Worm (Caenorhabditis elegans) whole organism, early embryonic: ENCODE measurements around the gene bcc-1.

Experiments used
- aly-1 ChIP-seq: sonication (generic microtip); optimal IDR thresholded peaks from 2 replicates; lab custom pipeline; 2016; ENCODE audit warnings: missing genetic modification characterization, missing compliant biosample characterization
- ama-1 ChIP-seq: fragments of 150-350 bp; optimal IDR thresholded peaks from 2 replicates; lab custom pipeline; 2014

- no peak for TF ChIP-seq ama-1 (lab: Kevin White, UChicago)
- no peak for TF ChIP-seq aly-1 (tag; lab: Kevin White, UChicago)
These were observed 29.3 kb downstream of the bcc-1 start for ce11 chrIV:11062984-11063613.
